Worm (Caenorhabditis elegans) whole organism, mixed stage, embryonic: Measurements from ENCODE around the gene ZK1073.1.

Source experiments
- bed-3 ChIP-seq: fragments of 200-800 bp; sonication (Bioruptor generic); optimal IDR thresholded peaks from 3 replicates; lab custom pipeline; 2018; ENCODE audit warnings: mild to moderate bottlenecking, missing genetic modification characterization, moderate library complexity, missing compliant biosample characterization
- blmp-1 ChIP-seq: fragments of 150-350 bp; optimal IDR thresholded peaks from 2 replicates; lab custom pipeline; 2014; ENCODE audit warnings: missing biosample characterization, missing genetic modification characterization
- ceh-83 ChIP-seq: fragments of 200-800 bp; sonication (Bioruptor generic); optimal IDR thresholded peaks from 2 replicates; lab custom pipeline; 2018; ENCODE audit warnings: mild to moderate bottlenecking, missing genetic modification characterization, missing compliant biosample characterization
- lin-13 ChIP-seq: fragments of 150-350 bp; optimal IDR thresholded peaks from 2 replicates; lab custom pipeline; 2014; ENCODE audit warnings: missing biosample characterization, missing genetic modification characterization
- mep-1 ChIP-seq: fragments of 150-350 bp; optimal IDR thresholded peaks from 2 replicates; lab custom pipeline; 2017; ENCODE audit warnings: missing biosample characterization, missing genetic modification reagents, missing genetic modification characterization, inconsistent platforms
- nhr-12 ChIP-seq: fragments of 150-350 bp; optimal IDR thresholded peaks from 2 replicates; lab custom pipeline; 2014; ENCODE audit warnings: missing biosample characterization, missing genetic modification characterization
- nhr-237 ChIP-seq: fragments of 150-350 bp; optimal IDR thresholded peaks from 2 replicates; lab custom pipeline; 2014; ENCODE audit warnings: missing biosample characterization, missing genetic modification characterization
- nhr-28 ChIP-seq: fragments of 150-350 bp; optimal IDR thresholded peaks from 2 replicates; lab custom pipeline; 2014; ENCODE audit warnings: missing biosample characterization, missing genetic modification characterization
- nhr-76 ChIP-seq: sonication (generic microtip); optimal IDR thresholded peaks from 2 replicates; lab custom pipeline; 2017; ENCODE audit warnings: missing biosample characterization, missing genetic modification characterization
- pha-4 ChIP-seq: fragments of 150-350 bp; optimal IDR thresholded peaks from 2 replicates; lab custom pipeline; 2018; ENCODE audit warnings: missing biosample characterization, missing genetic modification reagents, missing genetic modification characterization
- snpc-4 ChIP-seq: fragments of 150-350 bp; optimal IDR thresholded peaks from 2 replicates; lab custom pipeline; 2014; ENCODE audit warnings: missing biosample characterization, missing genetic modification characterization
- unc-39 ChIP-seq: fragments of 150-350 bp; optimal IDR thresholded peaks from 2 replicates; lab custom pipeline; 2014; ENCODE audit warnings: missing biosample characterization, missing genetic modification characterization
- unc-62 ChIP-seq: fragments of 150-350 bp; optimal IDR thresholded peaks from 2 replicates; lab custom pipeline; 2014; ENCODE audit warnings: missing biosample characterization, missing genetic modification reagents, missing genetic modification characterization

- TF ChIP-seq nhr-76 (tag; lab: Kevin White, UChicago) (no peak), unc-62 (no peak), nhr-12 (no peak), mep-1 (tag; lab: Kevin White, UChicago) (no peak), pha-4 (tag; lab: Kevin White, UChicago) (no peak), lin-13 (tag; lab: Kevin White, UChicago) (no peak), bed-3 (GFP tag; lab: Kevin White, UChicago) (no peak), nhr-237 (tag; lab: Kevin White, UChicago) (no peak), snpc-4 (no peak), unc-39 (tag; lab: Kevin White, UChicago) (no peak), blmp-1 (tag; lab: Kevin White, UChicago) (no peak), nhr-28 (tag; lab: Kevin White, UChicago) (no peak), ceh-83 (GFP tag; lab: Kevin White, UChicago) (no peak)
Measured at ce11 chrX:16163402-16163801, 34.7 kb upstream of the ZK1073.1 start, which contains the start of gene F09C8.1.
